Fruit fly (Drosophila melanogaster): ENCODE data around the gene CG3191.
A peak's percentile ranks its signal among the peaks of the same experiment; 100 is the strongest.

DNA sequence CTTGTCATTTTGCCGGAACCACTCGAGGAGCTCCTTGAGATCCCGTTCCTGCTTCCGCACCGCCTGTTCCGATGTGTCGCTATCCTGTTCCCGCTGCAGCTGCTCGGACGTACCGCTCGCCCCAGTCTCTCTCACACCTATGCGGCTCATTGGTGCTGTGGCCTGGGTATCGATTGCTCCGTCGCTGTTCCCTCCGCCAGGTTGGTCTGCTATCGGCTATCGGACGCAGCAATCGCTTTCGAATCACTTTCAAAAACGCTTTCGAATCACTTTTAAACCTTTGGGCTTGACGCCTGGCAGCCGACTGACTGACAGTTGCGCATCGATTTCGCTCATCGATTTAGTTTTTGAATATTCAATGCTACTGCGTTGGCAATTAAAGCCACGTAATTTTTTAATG is at the start of gene CG3191:
- no peak for TF ChIP-seq PHDP (tag; optimal IDR thresholded peaks at IDR 0.05)
- TF ChIP-seq ind (GFP tag; optimal IDR thresholded peaks at IDR 0.05): no peak
- no peak for TF ChIP-seq fd3F (GFP tag; optimal IDR thresholded peaks at IDR 0.05)
- TF ChIP-seq lola (GFP tag; optimal IDR thresholded peaks at IDR 0.05): no peak
- TF ChIP-seq Mes4 (GFP tag; optimal IDR thresholded peaks at IDR 0.05): no peak
- TF ChIP-seq jigr1 (GFP tag; IDR thresholded peaks at IDR 0.05): no peak
- TF ChIP-seq CG11504 (tag; optimal IDR thresholded peaks at IDR 0.05): no peak
- TF ChIP-seq btn (GFP tag; optimal IDR thresholded peaks at IDR 0.05): no peak
- TF ChIP-seq CG1832 (GFP tag; optimal IDR thresholded peaks at IDR 0.05): peak; percentile 44
- no peak for TF ChIP-seq CG4820 (GFP tag; optimal IDR thresholded peaks at IDR 0.05)
- TF ChIP-seq CG16863 (GFP tag; optimal IDR thresholded peaks at IDR 0.05): no peak
- TF ChIP-seq aop (GFP tag; IDR thresholded peaks at IDR 0.05): no peak
- TF ChIP-seq CG34376 (GFP tag; optimal IDR thresholded peaks at IDR 0.05): no peak
- TF ChIP-seq yki (optimal IDR thresholded peaks at IDR 0.05): no peak

Measured in whole organism, embryonic.